Fruit fly (Drosophila melanogaster) whole organism, embryonic: Measurements from ENCODE around the gene Gr64a.
A peak's percentile ranks its signal among the peaks of the same experiment; 100 is the strongest.

ENCODE experiments used
- Antp ChIP-seq: fragments of 200-800 bp; sonication (Bioruptor generic); optimal IDR thresholded peaks from 3 replicates; lab custom pipeline; 2016; ENCODE audit warnings: missing biosample characterization, missing genetic modification characterization
- Asciz ChIP-seq: fragments of 200-800 bp; sonication (Bioruptor generic); optimal IDR thresholded peaks from 2 replicates; lab custom pipeline; 2017; ENCODE audit warnings: missing biosample characterization, mild to moderate bottlenecking, missing genetic modification characterization, missing genetic modification reagents
- Awh ChIP-seq: fragments of 200-800 bp; sonication (Bioruptor generic); IDR thresholded peaks from 2 replicates; pipeline ENCODE4, ENCODE4 v1.3.6; 2022; ENCODE audit warnings: missing biosample characterization, missing genetic modification characterization
- B-H1 ChIP-seq: fragments of 200-800 bp; sonication (Bioruptor generic); IDR thresholded peaks from 3 replicates; pipeline ENCODE4 v1.3.6; 2022; ENCODE audit warnings: missing biosample characterization, missing genetic modification characterization
- CG10462 ChIP-seq: fragments of 200-800 bp; sonication (Bioruptor generic); optimal IDR thresholded peaks from 2 replicates; lab custom pipeline; 2016; ENCODE audit warnings: missing biosample characterization, missing genetic modification characterization
- CG11456 ChIP-seq: fragments of 200-800 bp; sonication (Bioruptor generic); IDR thresholded peaks from 3 replicates; pipeline ENCODE4 v1.3.6; 2022; ENCODE audit warnings: missing biosample characterization, missing genetic modification characterization
- CG13296 ChIP-seq: fragments of 200-800 bp; sonication (Bioruptor generic); optimal IDR thresholded peaks from 3 replicates; lab custom pipeline; 2018; ENCODE audit warnings: missing biosample characterization, mild to moderate bottlenecking, missing genetic modification characterization
- CG14667 ChIP-seq: fragments of 200-800 bp; sonication (Bioruptor generic); IDR thresholded peaks from 2 replicates; pipeline ENCODE4 v1.3.6; 2022; ENCODE audit warnings: missing biosample characterization, missing genetic modification characterization
- CG16863 ChIP-seq: fragments of 200-800 bp; sonication (Bioruptor generic); optimal IDR thresholded peaks from 3 replicates; lab custom pipeline; 2016; ENCODE audit warnings: missing biosample characterization, missing genetic modification characterization
- CG17912 ChIP-seq: fragments of 200-800 bp; sonication (Bioruptor generic); optimal IDR thresholded peaks from 2 replicates; lab custom pipeline; 2018; ENCODE audit warnings: missing biosample characterization, mild to moderate bottlenecking, missing genetic modification characterization
- CG2712 ChIP-seq: fragments of 200-800 bp; optimal IDR thresholded peaks from 3 replicates; lab custom pipeline; 2019; ENCODE audit warnings: missing biosample characterization, mild to moderate bottlenecking, missing genetic modification characterization, moderate library complexity
- CG31388 ChIP-seq: fragments of 200-800 bp; sonication (Bioruptor generic); optimal IDR thresholded peaks from 2 replicates; lab custom pipeline; 2016; ENCODE audit warnings: missing biosample characterization, missing genetic modification characterization
- CG4424 ChIP-seq: fragments of 200-800 bp; sonication (Bioruptor generic); optimal IDR thresholded peaks from 3 replicates; lab custom pipeline; 2016; ENCODE audit warnings: missing biosample characterization, missing genetic modification characterization
- CG4730 ChIP-seq: fragments of 200-800 bp; sonication (Bioruptor generic); IDR thresholded peaks from 2 replicates; pipeline ENCODE4 v1.3.6; 2022; ENCODE audit warnings: missing biosample characterization, missing genetic modification characterization
- CG6654 ChIP-seq: fragments of 200-800 bp; sonication (Bioruptor generic); optimal IDR thresholded peaks from 2 replicates; lab custom pipeline; 2017; ENCODE audit warnings: missing biosample characterization, mild to moderate bottlenecking, missing genetic modification characterization
- CG8089 ChIP-seq: fragments of 200-800 bp; sonication (Bioruptor generic); optimal IDR thresholded peaks from 3 replicates; lab custom pipeline; 2016; ENCODE audit warnings: missing biosample characterization, missing genetic modification characterization
- Camta ChIP-seq: fragments of 200-800 bp; sonication (Bioruptor generic); optimal IDR thresholded peaks from 2 replicates; lab custom pipeline; 2016; ENCODE audit warnings: missing biosample characterization, missing genetic modification characterization
- D ChIP-seq, 2 experiments: fragments of 200-800 bp in 1 of 2; fragments of >200 bp in 1 of 2; sonication (Bioruptor generic) in 1 of 2; optimal IDR thresholded peaks; 2 replicates in 1 of 2; 3 replicates in 1 of 2; lab custom pipeline; 2017; ENCODE audit warnings: mild to moderate bottlenecking in 1 of 2, missing biosample characterization in 1 of 2, missing genetic modification characterization in 1 of 2, missing genetic modification reagents in 1 of 2
- Dad ChIP-seq: fragments of 200-800 bp; sonication (Bioruptor generic); optimal IDR thresholded peaks from 3 replicates; lab custom pipeline; 2016; ENCODE audit warnings: missing biosample characterization, missing genetic modification characterization
- Dfd ChIP-seq, 2 experiments: fragments of >200 bp; optimal IDR thresholded peaks; 2 replicates each; lab custom pipeline; 2017; ENCODE audit warnings: missing biosample characterization in 2 of 2, missing genetic modification characterization in 2 of 2
- Fer3 ChIP-seq: fragments of 200-800 bp; sonication (Bioruptor generic); optimal IDR thresholded peaks from 2 replicates; lab custom pipeline; 2018; ENCODE audit warnings: missing biosample characterization, mild to moderate bottlenecking, missing genetic modification characterization, moderate library complexity
- Lim3 ChIP-seq: fragments of 200-800 bp; sonication (Bioruptor generic); IDR thresholded peaks from 2 replicates; pipeline ENCODE4 v1.3.6; 2022; ENCODE audit warnings: missing biosample characterization, missing genetic modification characterization
- MBD-R2 ChIP-seq: fragments of 200-800 bp; sonication (Bioruptor generic); IDR thresholded peaks from 2 replicates; pipeline ENCODE4 v1.3.6; 2022; ENCODE audit warnings: missing biosample characterization, missing genetic modification characterization
- Mad ChIP-seq: fragments of 200-800 bp; sonication (Bioruptor generic); optimal IDR thresholded peaks from 2 replicates; lab custom pipeline; 2016; ENCODE audit warnings: missing biosample characterization, missing genetic modification characterization
- Mrtf ChIP-seq: fragments of 200-800 bp; sonication (Bioruptor generic); IDR thresholded peaks from 3 replicates; pipeline ENCODE4 v1.3.6; 2022; ENCODE audit warnings: missing biosample characterization, missing genetic modification characterization
- Ssrp ChIP-seq: fragments of 200-800 bp; sonication (Bioruptor generic); optimal IDR thresholded peaks from 2 replicates; lab custom pipeline; 2018; ENCODE audit warnings: missing biosample characterization, mild to moderate bottlenecking, missing genetic modification characterization, moderate library complexity
- Trl ChIP-seq, 3 experiments: fragments of >200 bp in 2 of 3; fragments of 200-800 bp in 1 of 3; sonication (Bioruptor generic) in 1 of 3; optimal IDR thresholded peaks; 2 replicates in 1 of 3; 3 replicates in 2 of 3; lab custom pipeline; 2016 to 2017; ENCODE audit warnings: missing biosample characterization in 1 of 3, missing genetic modification characterization in 1 of 3
- ac ChIP-seq: fragments of 200-800 bp; sonication (Bioruptor generic); optimal IDR thresholded peaks from 3 replicates; lab custom pipeline; 2017; ENCODE audit warnings: missing biosample characterization, mild to moderate bottlenecking, missing genetic modification characterization
- br ChIP-seq: fragments of >200 bp; optimal IDR thresholded peaks from 2 replicates; lab custom pipeline; 2017
- bsh ChIP-seq, 2 experiments: fragments of 200-800 bp; sonication (Bioruptor generic); optimal IDR thresholded peaks; 2 replicates each; lab custom pipeline; 2017 to 2018; ENCODE audit warnings: mild to moderate bottlenecking in 2 of 2, missing biosample characterization in 2 of 2, missing genetic modification characterization in 2 of 2, moderate library complexity in 1 of 2
- cad ChIP-seq: fragments of >200 bp; optimal IDR thresholded peaks from 2 replicates; lab custom pipeline; 2017; ENCODE audit warnings: missing biosample characterization, missing genetic modification characterization
- cato ChIP-seq: fragments of 200-800 bp; sonication (Bioruptor generic); optimal IDR thresholded peaks from 2 replicates; lab custom pipeline; 2016; ENCODE audit warnings: missing biosample characterization, missing genetic modification characterization, borderline replicate concordance
- hkb ChIP-seq, 2 experiments: fragments of 200-800 bp in 1 of 2; fragments of >200 bp in 1 of 2; sonication (Bioruptor generic) in 1 of 2; IDR thresholded peaks in 1 of 2; optimal IDR thresholded peaks in 1 of 2; 2 replicates each; pipeline versions ENCODE4 v1.3.6 to Lab custom; 2017 to 2022; ENCODE audit warnings: missing biosample characterization in 1 of 2, missing genetic modification characterization in 1 of 2
- jing ChIP-seq: fragments of 200-800 bp; sonication (Bioruptor generic); optimal IDR thresholded peaks from 2 replicates; lab custom pipeline; 2018; ENCODE audit warnings: missing biosample characterization, mild to moderate bottlenecking, missing genetic modification characterization
- jumu ChIP-seq: fragments of 200-800 bp; sonication (Bioruptor generic); optimal IDR thresholded peaks from 3 replicates; lab custom pipeline; 2016; ENCODE audit warnings: missing biosample characterization, missing genetic modification characterization
- klu ChIP-seq: fragments of 200-800 bp; sonication (Bioruptor generic); IDR thresholded peaks from 2 replicates; pipeline ENCODE4 v1.3.6; 2022; ENCODE audit warnings: missing biosample characterization, missing genetic modification characterization
- lola ChIP-seq, 3 experiments: fragments of >200 bp in 2 of 3; fragments of 200-800 bp in 1 of 3; sonication (Bioruptor generic) in 1 of 3; optimal IDR thresholded peaks; 2 replicates each; lab custom pipeline; 2017 to 2019; ENCODE audit warnings: missing biosample characterization in 3 of 3, missing genetic modification characterization in 3 of 3, mild to moderate bottlenecking in 1 of 3, moderate library complexity in 1 of 3
- lov ChIP-seq, 2 experiments: fragments of 200-800 bp in 1 of 2; fragments of >200 bp in 1 of 2; sonication (Bioruptor generic) in 1 of 2; IDR thresholded peaks in 1 of 2; optimal IDR thresholded peaks in 1 of 2; 2 replicates in 1 of 2; 3 replicates in 1 of 2; pipeline versions ENCODE4 v1.3.6 to Lab custom; 2017 to 2022; ENCODE audit warnings: missing biosample characterization in 1 of 2, missing genetic modification characterization in 1 of 2
- maf-S ChIP-seq: fragments of 200-800 bp; sonication (Bioruptor generic); optimal IDR thresholded peaks from 2 replicates; lab custom pipeline; 2016; ENCODE audit warnings: missing biosample characterization, missing genetic modification characterization
- nerfin-1 ChIP-seq: fragments of 200-800 bp; sonication (Bioruptor generic); optimal IDR thresholded peaks from 3 replicates; lab custom pipeline; 2019; ENCODE audit warnings: missing biosample characterization, mild to moderate bottlenecking, missing genetic modification characterization, moderate library complexity
- phol ChIP-seq: fragments of 200-800 bp; sonication (Bioruptor generic); optimal IDR thresholded peaks from 3 replicates; lab custom pipeline; 2018; ENCODE audit warnings: missing biosample characterization, mild to moderate bottlenecking, missing genetic modification characterization, moderate library complexity
- pum ChIP-seq: fragments of 200-800 bp; sonication (Bioruptor generic); optimal IDR thresholded peaks from 2 replicates; lab custom pipeline; 2016; ENCODE audit warnings: missing biosample characterization, missing genetic modification characterization
- ro ChIP-seq: fragments of 200-800 bp; sonication (Bioruptor generic); IDR thresholded peaks from 2 replicates; pipeline ENCODE4 v1.3.6; 2022; ENCODE audit warnings: missing biosample characterization, missing genetic modification characterization
- stc ChIP-seq: fragments of 200-800 bp; sonication (Bioruptor generic); IDR thresholded peaks from 2 replicates; pipeline ENCODE4 v1.3.6; 2022; ENCODE audit warnings: missing biosample characterization, missing genetic modification characterization
- unpg ChIP-seq: fragments of 200-800 bp; sonication (Bioruptor generic); optimal IDR thresholded peaks from 3 replicates; lab custom pipeline; 2018; ENCODE audit warnings: missing biosample characterization, mild to moderate bottlenecking, missing genetic modification characterization, moderate library complexity
- vvl ChIP-seq: fragments of 200-800 bp; sonication (Bioruptor generic); IDR thresholded peaks from 2 replicates; pipeline ENCODE4 v1.3.6; 2022; ENCODE audit warnings: missing biosample characterization, missing genetic modification characterization
- wek ChIP-seq: fragments of 200-800 bp; sonication (Bioruptor generic); optimal IDR thresholded peaks from 3 replicates; lab custom pipeline; 2018; ENCODE audit warnings: missing biosample characterization, mild to moderate bottlenecking, missing genetic modification characterization, moderate library complexity
- zen2 ChIP-seq: fragments of 200-800 bp; sonication (Bioruptor generic); IDR thresholded peaks from 3 replicates; pipeline ENCODE4 v1.3.6; 2022; ENCODE audit warnings: missing biosample characterization, missing genetic modification characterization; ENCODE audit not compliant: partially characterized antibody

Gene Gr64a

DNA sequence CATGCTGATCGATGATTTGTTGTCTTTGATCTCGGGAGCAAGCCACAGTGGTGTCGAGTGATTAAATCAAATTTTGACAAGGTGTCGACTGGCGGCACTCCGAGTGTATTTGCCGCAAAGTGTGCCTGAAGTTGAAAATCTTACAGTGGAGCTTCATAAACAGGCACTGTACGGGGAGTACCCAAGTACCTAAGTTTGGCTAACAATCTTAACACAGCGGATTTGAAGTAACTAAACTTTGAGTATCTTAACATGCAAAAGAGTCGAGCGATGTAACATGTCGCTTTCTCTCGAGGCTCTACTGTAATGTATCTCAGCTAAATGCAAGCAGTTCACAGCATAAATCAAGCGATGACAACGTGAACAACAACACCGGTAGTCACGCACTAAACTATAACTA lies 9.8 kb upstream of the Gr64a start (continued):
- peak; percentile 52 for TF ChIP-seq ac (GFP tag; lab: Kevin White, UChicago)
- no peak for TF ChIP-seq CG13296 (GFP tag; lab: Kevin White, UChicago)
- TF ChIP-seq bsh (GFP tag; optimal IDR thresholded peaks at IDR 0.05; lab: Kevin White, UChicago), result peak in 1 of 2 experiments; percentile 87
- TF ChIP-seq ro (GFP tag; lab: Robert Waterston, UW), result no peak; the same call in 1 of the 2 replicates
- TF ChIP-seq Ssrp (tag; lab: Kevin White, UChicago), result peak; percentile 73
- TF ChIP-seq cato (GFP tag; lab: Kevin White, UChicago), result peak; percentile 36
- TF ChIP-seq phol (tag; lab: Kevin White, UChicago), result peak; percentile 76
- TF ChIP-seq CG16863, result peak; percentile 65
- peak in 1 of 3 experiments; percentile 76 for TF ChIP-seq lola (GFP tag; optimal IDR thresholded peaks at IDR 0.05; lab: Kevin White, UChicago)
- TF ChIP-seq CG17912 (GFP tag; lab: Kevin White, UChicago), result no peak
- peak; percentile 56 for TF ChIP-seq nerfin-1 (tag; lab: Kevin White, UChicago)
- TF ChIP-seq pum (GFP tag; lab: Kevin White, UChicago), result peak; percentile 79
- 0 out of 2 replicates have a peak, but pooled peaks have one; percentile 18 for TF ChIP-seq MBD-R2
- TF ChIP-seq stc (GFP tag; lab: Robert Waterston, UW), result peak; percentile 40; the same call in 1 of the 2 replicates
- TF ChIP-seq hkb (optimal IDR thresholded peaks at IDR 0.05; lab: Kevin White, UChicago), result no peak
- peak; percentile 65 for TF ChIP-seq hkb (GFP tag; IDR thresholded peaks at IDR 0.05; lab: Robert Waterston, UW)
- peak; percentile 61; the same call in 1 of the 3 replicates for TF ChIP-seq Mrtf
- TF ChIP-seq Asciz (GFP tag; lab: Kevin White, UChicago), result no peak
- no peak for TF ChIP-seq maf-S
- peak; percentile 28 for TF ChIP-seq CG31388
- peak; percentile 11 for TF ChIP-seq Fer3 (tag; lab: Kevin White, UChicago)
- peak; percentile 24 for TF ChIP-seq Mad (GFP tag; lab: Kevin White, UChicago)
- no peak for TF ChIP-seq D (optimal IDR thresholded peaks at IDR 0.05; lab: Kevin White, UChicago)
- peak; percentile 70 for TF ChIP-seq D (GFP tag; optimal IDR thresholded peaks at IDR 0.05; lab: Kevin White, UChicago)
- peak; percentile 20 for TF ChIP-seq CG10462 (GFP tag; lab: Kevin White, UChicago)
- no peak for TF ChIP-seq Dfd (GFP tag; optimal IDR thresholded peaks at IDR 0.05; lab: Kevin White, UChicago)
- TF ChIP-seq CG4424 (GFP tag; lab: Kevin White, UChicago), result peak; percentile 74
- TF ChIP-seq lov (optimal IDR thresholded peaks at IDR 0.05; lab: Kevin White, UChicago), result no peak
- TF ChIP-seq lov (GFP tag; IDR thresholded peaks at IDR 0.05; lab: Robert Waterston, UW), result peak; percentile 80
- TF ChIP-seq klu (GFP tag; lab: Robert Waterston, UW), result peak; percentile 37; the same call in 1 of the 2 replicates
- 0 out of 3 replicates have a peak, but pooled peaks have one; percentile 11 for TF ChIP-seq B-H1 (GFP tag; lab: Robert Waterston, UW)
- peak; percentile 81 for TF ChIP-seq vvl (GFP tag; lab: Robert Waterston, UW)
- no peak for TF ChIP-seq zen2 (GFP tag; lab: Robert Waterston, UW)
- TF ChIP-seq Lim3 (GFP tag; lab: Robert Waterston, UW), result no peak
- peak; percentile 70; the same call in 2 of the 3 replicates for TF ChIP-seq CG11456 (GFP tag; lab: Robert Waterston, UW)
- TF ChIP-seq jumu, result peak; percentile 59
- TF ChIP-seq Trl (optimal IDR thresholded peaks at IDR 0.05; lab: Kevin White, UChicago), result no peak
- peak; percentile 60 for TF ChIP-seq Trl (GFP tag; optimal IDR thresholded peaks at IDR 0.05; lab: Kevin White, UChicago)
- TF ChIP-seq Awh, result peak; percentile 55; the same call in 1 of the 2 replicates
- peak; percentile 72 for TF ChIP-seq Antp (GFP tag; lab: Kevin White, UChicago)
- no peak for TF ChIP-seq wek (GFP tag; lab: Kevin White, UChicago)
- TF ChIP-seq CG14667 (GFP tag; lab: Robert Waterston, UW), result peak; percentile 52; the same call in 1 of the 2 replicates
- TF ChIP-seq CG8089, result peak; percentile 58
- TF ChIP-seq Camta (GFP tag; lab: Kevin White, UChicago), result peak; percentile 36
- TF ChIP-seq br, result no peak
- TF ChIP-seq unpg, result peak; percentile 73
- peak; percentile 47 for TF ChIP-seq Dad (GFP tag; lab: Kevin White, UChicago)
- TF ChIP-seq CG4730 (GFP tag; lab: Robert Waterston, UW), result peak; percentile 58
- peak; percentile 39 for TF ChIP-seq CG6654 (GFP tag; lab: Kevin White, UChicago)
- TF ChIP-seq CG2712 (tag; lab: Kevin White, UChicago), result peak; percentile 83
- TF ChIP-seq cad (GFP tag; lab: Kevin White, UChicago), result no peak
- TF ChIP-seq jing (GFP tag; lab: Kevin White, UChicago), result peak; percentile 76
